Fruit fly (Drosophila melanogaster): ENCODE data around the gene CG9008.
A peak's percentile ranks its signal among the peaks of the same experiment; 100 is the strongest.

CG9008 gene

DNA sequence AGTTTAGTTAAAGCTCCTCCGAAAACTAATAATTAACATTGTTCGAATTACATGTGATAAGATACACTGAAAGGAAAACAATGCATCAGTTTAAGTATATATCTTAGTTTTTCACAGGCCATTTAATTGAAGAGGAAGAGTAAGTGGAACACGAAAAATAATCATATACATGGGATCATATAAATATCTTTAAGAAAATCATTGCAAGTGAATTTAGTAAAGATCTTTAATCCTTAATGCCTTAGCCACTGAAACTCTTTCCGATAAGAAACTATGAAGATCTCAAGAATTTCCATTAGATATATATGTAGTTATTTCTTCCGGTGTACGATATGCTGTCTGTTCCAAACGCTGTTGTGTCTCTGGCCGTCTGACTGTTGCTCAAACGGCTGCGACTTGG, 1.3 kb downstream of the CG9008 start:
- peak; percentile 61 for TF ChIP-seq net (GFP tag; optimal IDR thresholded peaks at IDR 0.05)
- TF ChIP-seq lz (GFP tag; optimal IDR thresholded peaks at IDR 0.05), result peak; percentile 37
- peak; percentile 57 for TF ChIP-seq Lpt (GFP tag; optimal IDR thresholded peaks at IDR 0.05)
- peak; percentile 63 for TF ChIP-seq svp (GFP tag)
- no peak for TF ChIP-seq vri (GFP tag; optimal IDR thresholded peaks at IDR 0.05)
- TF ChIP-seq Hr39 (GFP tag; optimal IDR thresholded peaks at IDR 0.05), result peak; percentile 18
- TF ChIP-seq Sox15 (GFP tag; optimal IDR thresholded peaks at IDR 0.05), result no peak
- TF ChIP-seq CG4318 (GFP tag; optimal IDR thresholded peaks at IDR 0.05), result peak; percentile 77
- TF ChIP-seq ss (GFP tag; optimal IDR thresholded peaks at IDR 0.05), result no peak
- no peak for TF ChIP-seq CG6808 (GFP tag; optimal IDR thresholded peaks at IDR 0.05)
- peak; percentile 43 for TF ChIP-seq esn (GFP tag; optimal IDR thresholded peaks at IDR 0.05)
- TF ChIP-seq CG9139 (GFP tag; optimal IDR thresholded peaks at IDR 0.05), result no peak
- peak in 1 of 2 experiments; percentile 53 for TF ChIP-seq salr (GFP tag; optimal IDR thresholded peaks at IDR 0.05)
- no peak for TF ChIP-seq CG11902 (GFP tag; optimal IDR thresholded peaks at IDR 0.05)
- TF ChIP-seq Met (GFP tag; optimal IDR thresholded peaks at IDR 0.05), result no peak
- TF ChIP-seq fd85E (GFP tag; optimal IDR thresholded peaks at IDR 0.05), result no peak
- TF ChIP-seq CG31627 (GFP tag; optimal IDR thresholded peaks at IDR 0.05), result peak; percentile 10
- TF ChIP-seq cyc (GFP tag; optimal IDR thresholded peaks at IDR 0.05), result peak; percentile 24
- peak; percentile 64 for TF ChIP-seq dac (GFP tag; optimal IDR thresholded peaks at IDR 0.05)
- no peak for TF ChIP-seq Blimp-1 (GFP tag; optimal IDR thresholded peaks at IDR 0.05)
- no peak for TF ChIP-seq CG1621 (tag; optimal IDR thresholded peaks at IDR 0.05)
- no peak for TF ChIP-seq CG6854 (GFP tag; optimal IDR thresholded peaks at IDR 0.05)
- peak; percentile 56 for TF ChIP-seq achi (GFP tag; optimal IDR thresholded peaks at IDR 0.05)
- TF ChIP-seq Ets21C (GFP tag; optimal IDR thresholded peaks at IDR 0.05), result no peak
- no peak for TF ChIP-seq Ets96B (tag; optimal IDR thresholded peaks at IDR 0.05)
- no peak for TF ChIP-seq CG16779 (tag; optimal IDR thresholded peaks at IDR 0.05)
- peak; percentile 43 for TF ChIP-seq topi (GFP tag; optimal IDR thresholded peaks at IDR 0.05)
- TF ChIP-seq CG15336 (GFP tag; IDR thresholded peaks at IDR 0.05), result peak; percentile 76
- peak; percentile 18 for TF ChIP-seq CG11762 (GFP tag; optimal IDR thresholded peaks at IDR 0.05; ENCODE audit: insufficient read depth)
- TF ChIP-seq acj6 (GFP tag; optimal IDR thresholded peaks at IDR 0.05), result peak; percentile 53
- TF ChIP-seq CG3032 (tag; optimal IDR thresholded peaks at IDR 0.05), result no peak
- peak; percentile 73 for TF ChIP-seq CG6163 (GFP tag; IDR thresholded peaks at IDR 0.05)
- TF ChIP-seq pdm3 (GFP tag; optimal IDR thresholded peaks at IDR 0.05), result peak; percentile 63
- peak; percentile 90 for TF ChIP-seq CG32006 (GFP tag; optimal IDR thresholded peaks at IDR 0.05)
- TF ChIP-seq Sox102F (GFP tag; optimal IDR thresholded peaks at IDR 0.05), result peak; percentile 3
- TF ChIP-seq Eip78C (GFP tag), result peak; percentile 83
- TF ChIP-seq dsx (GFP tag; optimal IDR thresholded peaks at IDR 0.05; ENCODE audit: poor library complexity, severe bottlenecking), result no peak
- TF ChIP-seq OdsH (GFP tag; optimal IDR thresholded peaks at IDR 0.05), result peak; percentile 61
- peak; percentile 72 for TF ChIP-seq CG6276 (GFP tag; optimal IDR thresholded peaks at IDR 0.05)
- TF ChIP-seq Gug (GFP tag; IDR thresholded peaks at IDR 0.05), result peak; percentile 63
- TF ChIP-seq CG10669 (GFP tag; optimal IDR thresholded peaks at IDR 0.05), result peak; percentile 3
- TF ChIP-seq Hr4 (GFP tag; optimal IDR thresholded peaks at IDR 0.05), result peak; percentile 85
- TF ChIP-seq CG10631 (GFP tag; optimal IDR thresholded peaks at IDR 0.05), result peak; percentile 38
- TF ChIP-seq fkh (GFP tag; optimal IDR thresholded peaks at IDR 0.05), result no peak
- TF ChIP-seq CG8119 (GFP tag; IDR thresholded peaks at IDR 0.05), result peak; percentile 87
- no peak for TF ChIP-seq Hr38 (GFP tag; optimal IDR thresholded peaks at IDR 0.05)
- TF ChIP-seq Eip75B (GFP tag; optimal IDR thresholded peaks at IDR 0.05), result peak; percentile 2
- peak; percentile 83 for TF ChIP-seq eg (GFP tag; IDR thresholded peaks at IDR 0.05)
- no peak for TF ChIP-seq CG8632 (GFP tag; optimal IDR thresholded peaks at IDR 0.05)
- TF ChIP-seq Smox (GFP tag; optimal IDR thresholded peaks at IDR 0.05), result no peak
- TF ChIP-seq Eip93F (GFP tag; optimal IDR thresholded peaks at IDR 0.05), result no peak
- TF ChIP-seq CG34406 (GFP tag; optimal IDR thresholded peaks at IDR 0.05), result peak; percentile 1
- TF ChIP-seq fd59A (GFP tag; optimal IDR thresholded peaks at IDR 0.05), result no peak
